1 fruit fly cellular context compared by ENCODE assay signal in genomic region chr2L:19421573-19421972, dm6.
TF ChIP-seq lines count a peak whose summit lies in the region.

No protein-coding gene starts in this region.

TF ChIP-seq in whole organism, embryonic, 481 proteins besides CTCF, POLR2A, EP300 and RAD21 (continued from another document):
- TF ChIP-seq CG15011 (GFP tag; optimal IDR thresholded peaks at IDR 0.05; lab: Kevin White, UChicago) (no peak), CG17568 (GFP tag; optimal IDR thresholded peaks at IDR 0.05; lab: Kevin White, UChicago) (no peak), Nf-YC (tag; optimal IDR thresholded peaks at IDR 0.05; lab: Kevin White, UChicago) (peak; percentile 75), HmgZ (tag; optimal IDR thresholded peaks at IDR 0.05; lab: Kevin White, UChicago) (no peak), CG8089 (GFP tag; optimal IDR thresholded peaks at IDR 0.05; lab: Kevin White, UChicago) (no peak), mirr (GFP tag; optimal IDR thresholded peaks at IDR 0.05; lab: Kevin White, UChicago) (no peak), Hr39 (optimal IDR thresholded peaks at IDR 0.05; lab: Kevin White, UChicago) (no peak), dmrt11E (tag; optimal IDR thresholded peaks at IDR 0.05; lab: Kevin White, UChicago) (no peak), Camta (GFP tag; optimal IDR thresholded peaks at IDR 0.05; lab: Kevin White, UChicago) (no peak), D19A (tag; optimal IDR thresholded peaks at IDR 0.05; lab: Kevin White, UChicago) (no peak), tap (tag; optimal IDR thresholded peaks at IDR 0.05; lab: Kevin White, UChicago) (no peak), Fer2 (tag; optimal IDR thresholded peaks at IDR 0.05; lab: Kevin White, UChicago) (no peak), Doc2 (GFP tag; IDR thresholded peaks at IDR 0.05; lab: Robert Waterston, UW) (no peak), CG4730 (GFP tag; IDR thresholded peaks at IDR 0.05; lab: Robert Waterston, UW) (no peak), Adf1 (GFP tag; IDR thresholded peaks at IDR 0.05; lab: Robert Waterston, UW) (no peak), Fer3 (tag; optimal IDR thresholded peaks at IDR 0.05; lab: Kevin White, UChicago) (no peak), so (GFP tag; IDR thresholded peaks at IDR 0.05; lab: Robert Waterston, UW) (no peak), CG12769 (tag; optimal IDR thresholded peaks at IDR 0.05; lab: Kevin White, UChicago) (peak; percentile 65), gcm (GFP tag; optimal IDR thresholded peaks at IDR 0.05; lab: Kevin White, UChicago) (no peak), CG11085 (GFP tag; IDR thresholded peaks at IDR 0.05; lab: Robert Waterston, UW) (no peak), Nf-YA (GFP tag; IDR thresholded peaks at IDR 0.05; lab: Robert Waterston, UW) (no peak), run (tag; optimal IDR thresholded peaks at IDR 0.05; lab: Kevin White, UChicago) (no peak), schlank (tag; optimal IDR thresholded peaks at IDR 0.05; lab: Kevin White, UChicago) (no peak), CG16863 (GFP tag; optimal IDR thresholded peaks at IDR 0.05; lab: Kevin White, UChicago) (no peak), Gsc (GFP tag; IDR thresholded peaks at IDR 0.05; lab: Robert Waterston, UW) (no peak), CG30403 (GFP tag; optimal IDR thresholded peaks at IDR 0.05; lab: Kevin White, UChicago) (no peak), fd96Cb (tag; optimal IDR thresholded peaks at IDR 0.05; lab: Kevin White, UChicago) (no peak), sug (tag; optimal IDR thresholded peaks at IDR 0.05; lab: Kevin White, UChicago) (peak; percentile 91), CG3407 (GFP tag; optimal IDR thresholded peaks at IDR 0.05; lab: Kevin White, UChicago) (no peak), CG10321 (GFP tag; IDR thresholded peaks at IDR 0.05; lab: Robert Waterston, UW) (no peak), CG4854 (GFP tag; optimal IDR thresholded peaks at IDR 0.05; lab: Kevin White, UChicago) (no peak), CG12155 (GFP tag; optimal IDR thresholded peaks at IDR 0.05; lab: Kevin White, UChicago) (no peak), CG34422 (GFP tag; IDR thresholded peaks at IDR 0.05; lab: Robert Waterston, UW) (no peak; the same call in 2 of the 3 replicates), NC2α (GFP tag; optimal IDR thresholded peaks at IDR 0.05; lab: Kevin White, UChicago) (no peak), ac (GFP tag; optimal IDR thresholded peaks at IDR 0.05; lab: Kevin White, UChicago) (no peak), Deaf1 (tag; optimal IDR thresholded peaks at IDR 0.05; lab: Kevin White, UChicago) (peak; percentile 32), Dll (GFP tag; IDR thresholded peaks at IDR 0.05; lab: Robert Waterston, UW; ENCODE audit: partially characterized antibody) (no peak), CG7372 (GFP tag; IDR thresholded peaks at IDR 0.05; lab: Robert Waterston, UW) (no peak), CG34376 (GFP tag; optimal IDR thresholded peaks at IDR 0.05; lab: Kevin White, UChicago) (peak; percentile 37), GATAe (GFP tag; conservative IDR thresholded peaks at IDR 0.05; lab: Robert Waterston, UW) (peak; percentile 62), tgo (GFP tag; IDR thresholded peaks at IDR 0.05; lab: Robert Waterston, UW) (no peak), nmo (GFP tag; optimal IDR thresholded peaks at IDR 0.05; lab: Kevin White, UChicago) (no peak), fd3F (GFP tag; optimal IDR thresholded peaks at IDR 0.05; lab: Kevin White, UChicago) (no peak), psq (GFP tag; optimal IDR thresholded peaks at IDR 0.05; lab: Kevin White, UChicago) (no peak), CG11093 (GFP tag; IDR thresholded peaks at IDR 0.05; lab: Robert Waterston, UW) (no peak), CG1792 (GFP tag; optimal IDR thresholded peaks at IDR 0.05; lab: Kevin White, UChicago) (no peak), sr (GFP tag; IDR thresholded peaks at IDR 0.05; lab: Robert Waterston, UW) (peak; percentile 69; the same call in 2 of the 3 replicates), E2f1 (GFP tag; IDR thresholded peaks at IDR 0.05; lab: Robert Waterston, UW) (no peak), seq (GFP tag; IDR thresholded peaks at IDR 0.05; lab: Robert Waterston, UW) (no peak), az2 (GFP tag; optimal IDR thresholded peaks at IDR 0.05; lab: Kevin White, UChicago) (no peak), eve (GFP tag; optimal IDR thresholded peaks at IDR 0.05; lab: Kevin White, UChicago) (no peak), D (optimal IDR thresholded peaks at IDR 0.05; lab: Kevin White, UChicago) (no peak), D (GFP tag; optimal IDR thresholded peaks at IDR 0.05; lab: Kevin White, UChicago) (no peak), pzg (GFP tag; optimal IDR thresholded peaks at IDR 0.05; lab: Kevin White, UChicago) (no peak), CG2678 (tag; optimal IDR thresholded peaks at IDR 0.05; lab: Kevin White, UChicago) (peak; percentile 3), disco-r (GFP tag; optimal IDR thresholded peaks at IDR 0.05; lab: Kevin White, UChicago) (no peak), klu (GFP tag; IDR thresholded peaks at IDR 0.05; lab: Robert Waterston, UW) (no peak), D19B (GFP tag; optimal IDR thresholded peaks at IDR 0.05; lab: Kevin White, UChicago) (no peak), Aef1 (GFP tag; IDR thresholded peaks at IDR 0.05; lab: Robert Waterston, UW) (no peak), tup (GFP tag; optimal IDR thresholded peaks at IDR 0.05; lab: Kevin White, UChicago) (no peak), CG2202 (tag; optimal IDR thresholded peaks at IDR 0.05; lab: Kevin White, UChicago) (no peak), CG31365 (tag; optimal IDR thresholded peaks at IDR 0.05; lab: Kevin White, UChicago) (no peak), CG14014 (GFP tag; IDR thresholded peaks at IDR 0.05; lab: Robert Waterston, UW) (peak; percentile 19; the same call in 1 of the 2 replicates), grn (GFP tag; optimal IDR thresholded peaks at IDR 0.05; lab: Kevin White, UChicago) (peak; percentile 12), trem (tag; optimal IDR thresholded peaks at IDR 0.05; lab: Kevin White, UChicago) (no peak), Nf-YB (GFP tag; optimal IDR thresholded peaks at IDR 0.05; lab: Kevin White, UChicago) (peak; percentile 65), CG17328 (GFP tag; IDR thresholded peaks at IDR 0.05; lab: Robert Waterston, UW) (0 out of 2 replicates have a peak, but pooled peaks have one; percentile 18), zfh1 (GFP tag; IDR thresholded peaks at IDR 0.05; lab: Robert Waterston, UW) (no peak), jumu (GFP tag; optimal IDR thresholded peaks at IDR 0.05; lab: Kevin White, UChicago) (no peak), repo (GFP tag; optimal IDR thresholded peaks at IDR 0.05; lab: Kevin White, UChicago) (no peak), zen2 (GFP tag; IDR thresholded peaks at IDR 0.05; lab: Robert Waterston, UW; ENCODE audit: partially characterized antibody) (no peak)
